Worm (Caenorhabditis elegans) whole organism, late embryonic: ENCODE measurements around the gene mxl-3.
A peak's percentile ranks its signal among the peaks of the same experiment; 100 is the strongest.

ENCODE experiments used
- F13H6.1 ChIP-seq: sonication (generic microtip); optimal IDR thresholded peaks from 2 replicates; lab custom pipeline; 2016; ENCODE audit warnings: missing genetic modification characterization, missing compliant biosample characterization
- ceh-2 ChIP-seq: sonication (generic microtip); optimal IDR thresholded peaks from 2 replicates; lab custom pipeline; 2016; ENCODE audit warnings: missing genotype, missing genetic modification characterization, missing compliant biosample characterization
- dmd-4 ChIP-seq: sonication (generic microtip); optimal IDR thresholded peaks from 2 replicates; lab custom pipeline; 2016; ENCODE audit warnings: borderline replicate concordance, missing genetic modification characterization, missing compliant biosample characterization
- odd-2 ChIP-seq: sonication (generic microtip); optimal IDR thresholded peaks from 2 replicates; lab custom pipeline; 2017; ENCODE audit warnings: antibody characterized with exemption, mild to moderate bottlenecking, missing genetic modification characterization, missing compliant biosample characterization
- pha-4 ChIP-seq: fragments of 150-350 bp; optimal IDR thresholded peaks from 2 replicates; lab custom pipeline; 2018; ENCODE audit warnings: missing biosample characterization, missing genetic modification reagents, missing genetic modification characterization
- sdc-2 ChIP-seq: sonication (generic microtip); optimal IDR thresholded peaks from 2 replicates; lab custom pipeline; 2016; ENCODE audit warnings: missing genotype, missing genetic modification characterization, missing compliant biosample characterization
- unc-55 ChIP-seq: sonication (generic microtip); optimal IDR thresholded peaks from 2 replicates; lab custom pipeline; 2017; ENCODE audit warnings: missing biosample characterization, missing genetic modification reagents, missing genetic modification characterization

DNA sequence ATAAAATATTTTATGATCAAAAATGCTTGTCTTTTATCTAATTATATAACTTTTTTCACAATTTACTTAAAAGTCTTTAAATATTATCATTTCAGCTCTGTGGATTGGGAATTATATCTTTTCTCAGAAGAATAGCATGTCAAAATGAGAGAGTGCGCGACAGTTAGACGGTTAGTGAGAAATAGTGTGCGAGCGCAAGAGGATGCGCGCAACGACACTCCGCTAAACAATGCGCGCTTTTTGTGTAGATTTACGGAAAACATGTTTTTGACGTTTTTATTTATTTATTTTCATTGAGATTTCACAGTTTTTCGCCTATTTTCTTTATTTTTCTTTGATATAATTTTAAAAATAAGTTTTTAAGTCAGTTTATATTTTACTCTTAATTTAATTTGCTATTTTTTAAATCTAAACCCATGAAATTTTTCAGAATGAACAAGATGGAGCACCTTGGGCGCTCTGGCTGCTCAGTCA is 46.0 kb upstream of the mxl-3 start, which contains the start of gene F02C12.3:
- peak; percentile 28 for TF ChIP-seq sdc-2 (tag; lab: Kevin White, UChicago)
- no peak for TF ChIP-seq pha-4 (tag; lab: Kevin White, UChicago)
- no peak for TF ChIP-seq ceh-2
- no peak for TF ChIP-seq odd-2 (tag; lab: Kevin White, UChicago)
- peak; percentile 35 for TF ChIP-seq unc-55
- no peak for TF ChIP-seq dmd-4 (tag; lab: Kevin White, UChicago)
- no peak for TF ChIP-seq F13H6.1 (tag; lab: Kevin White, UChicago)
